Fruit fly (Drosophila melanogaster) whole organism, pupa: ENCODE data around the gene CG13113.
A peak's percentile ranks its signal among the peaks of the same experiment; 100 is the strongest.

Source experiments
- CG10348 ChIP-seq: fragments of 200-800 bp; sonication (Bioruptor generic); IDR thresholded peaks from 2 replicates; pipeline ENCODE4 v1.3.6; 2022; ENCODE audit warnings: missing biosample characterization, missing genetic modification characterization
- CG12605 ChIP-seq: fragments of 200-800 bp; sonication (Bioruptor generic); IDR thresholded peaks from 2 replicates; pipeline ENCODE4 v1.3.6; 2022; ENCODE audit warnings: missing biosample characterization, missing genetic modification characterization
- CG13204 ChIP-seq: fragments of 200-800 bp; sonication (Bioruptor generic); optimal IDR thresholded peaks from 2 replicates; lab custom pipeline; 2018; ENCODE audit warnings: missing biosample characterization, mild to moderate bottlenecking, missing genetic modification characterization, moderate library complexity
- CG14655 ChIP-seq: fragments of 200-800 bp; sonication (Bioruptor generic); optimal IDR thresholded peaks from 3 replicates; lab custom pipeline; 2017; ENCODE audit warnings: mild to moderate bottlenecking, missing biosample characterization, missing genetic modification reagents, missing genetic modification characterization
- CG15710 ChIP-seq: fragments of 200-800 bp; sonication (Bioruptor generic); optimal IDR thresholded peaks from 2 replicates; lab custom pipeline; 2018; ENCODE audit warnings: missing biosample characterization, mild to moderate bottlenecking, missing genetic modification characterization, moderate library complexity
- CG17806 ChIP-seq: fragments of 200-800 bp; sonication (Bioruptor generic); optimal IDR thresholded peaks from 2 replicates; lab custom pipeline; 2018; ENCODE audit warnings: missing biosample characterization, mild to moderate bottlenecking, missing genetic modification characterization, moderate library complexity
- CG32121 ChIP-seq: fragments of 200-800 bp; sonication (Bioruptor generic); IDR thresholded peaks from 2 replicates; pipeline ENCODE4 v1.3.6; 2022; ENCODE audit warnings: missing biosample characterization, missing genetic modification characterization
- CG34367 ChIP-seq: fragments of 200-800 bp; sonication (Bioruptor generic); optimal IDR thresholded peaks from 2 replicates; lab custom pipeline; 2018; ENCODE audit warnings: missing biosample characterization, mild to moderate bottlenecking, missing genetic modification characterization
- CG4496 ChIP-seq: fragments of 200-800 bp; sonication (Bioruptor generic); IDR thresholded peaks from 3 replicates; pipeline ENCODE4 v1.3.6; 2022; ENCODE audit warnings: missing biosample characterization, missing genetic modification characterization
- CG8159 ChIP-seq: fragments of 200-800 bp; sonication (Bioruptor generic); optimal IDR thresholded peaks from 3 replicates; lab custom pipeline; 2018; ENCODE audit warnings: missing biosample characterization, mild to moderate bottlenecking, missing genetic modification characterization, moderate library complexity
- CG8301 ChIP-seq: fragments of 200-800 bp; sonication (Bioruptor generic); optimal IDR thresholded peaks from 2 replicates; lab custom pipeline; 2018; ENCODE audit warnings: missing biosample characterization, mild to moderate bottlenecking, missing genetic modification characterization
- CG9948 ChIP-seq: fragments of 200-800 bp; sonication (Bioruptor generic); optimal IDR thresholded peaks from 2 replicates; lab custom pipeline; 2018; ENCODE audit warnings: missing biosample characterization, mild to moderate bottlenecking, missing genetic modification characterization, moderate library complexity
- D1 ChIP-seq: fragments of 200-800 bp; sonication (Bioruptor generic); optimal IDR thresholded peaks from 2 replicates; lab custom pipeline; 2018; ENCODE audit warnings: missing biosample characterization, mild to moderate bottlenecking, missing genetic modification characterization, moderate library complexity
- EcR ChIP-seq: fragments of 200-800 bp; sonication (Bioruptor generic); optimal IDR thresholded peaks from 3 replicates; lab custom pipeline; 2019; ENCODE audit warnings: missing biosample characterization, missing genetic modification characterization, mild to moderate bottlenecking, moderate library complexity, missing genetic modification reagents
- Ets98B ChIP-seq: fragments of 200-800 bp; sonication (Bioruptor generic); IDR thresholded peaks from 2 replicates; pipeline ENCODE4 v1.3.6; 2022; ENCODE audit warnings: missing biosample characterization, missing genetic modification characterization
- Pif1A ChIP-seq: fragments of 200-800 bp; sonication (Bioruptor generic); optimal IDR thresholded peaks from 3 replicates; lab custom pipeline; 2016; ENCODE audit warnings: missing biosample characterization, missing genetic modification characterization
- Pif1B ChIP-seq: fragments of 200-800 bp; sonication (Bioruptor generic); optimal IDR thresholded peaks from 3 replicates; lab custom pipeline; 2016; ENCODE audit warnings: missing biosample characterization, missing genetic modification characterization
- Snoo ChIP-seq: fragments of 200-800 bp; sonication (Bioruptor generic); optimal IDR thresholded peaks from 3 replicates; lab custom pipeline; 2017; ENCODE audit warnings: missing biosample characterization, mild to moderate bottlenecking, missing genetic modification characterization, inconsistent platforms
- fd96Ca ChIP-seq: fragments of 200-800 bp; sonication (Bioruptor generic); IDR thresholded peaks from 3 replicates; pipeline ENCODE4 v1.3.6; 2022; ENCODE audit warnings: missing biosample characterization, missing genetic modification characterization
- gl ChIP-seq: fragments of 200-800 bp; sonication (Bioruptor generic); optimal IDR thresholded peaks from 2 replicates; lab custom pipeline; 2018; ENCODE audit warnings: missing biosample characterization, mild to moderate bottlenecking, missing genetic modification characterization
- rn ChIP-seq: fragments of 200-800 bp; sonication (Bioruptor generic); IDR thresholded peaks from 2 replicates; pipeline ENCODE4 v1.3.6; 2022; ENCODE audit warnings: missing biosample characterization, missing genetic modification characterization

CG13113 gene

DNA sequence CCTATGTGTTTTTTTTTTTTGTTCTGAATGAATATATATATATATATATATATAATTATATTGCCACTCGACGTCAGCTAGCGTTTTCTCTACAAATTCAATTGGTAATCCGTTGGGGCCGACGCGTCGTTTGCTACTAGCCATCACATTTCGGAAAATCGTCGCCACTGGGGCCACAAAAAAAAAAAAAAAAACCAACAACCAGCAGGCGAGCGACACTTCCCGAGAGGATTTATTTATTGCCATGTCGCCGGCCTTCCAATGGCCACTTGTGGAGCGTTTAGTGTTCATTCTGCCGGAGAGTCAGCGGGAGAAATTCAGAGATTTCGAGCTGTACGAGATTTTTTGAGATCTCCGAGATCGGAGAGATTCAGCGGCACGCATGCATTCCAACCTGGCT, 6.9 kb downstream of the CG13113 start:
- TF ChIP-seq CG34367: no peak
- no peak for TF ChIP-seq rn (GFP tag; lab: Robert Waterston, UW)
- TF ChIP-seq CG32121 (GFP tag; lab: Robert Waterston, UW): peak; percentile 64
- no peak for TF ChIP-seq CG10348
- no peak for TF ChIP-seq fd96Ca (GFP tag; lab: Robert Waterston, UW)
- peak; percentile 86 for TF ChIP-seq Ets98B (GFP tag; lab: Robert Waterston, UW)
- no peak for TF ChIP-seq gl
- no peak for TF ChIP-seq Pif1A (GFP tag; lab: Kevin White, UChicago)

DNA sequence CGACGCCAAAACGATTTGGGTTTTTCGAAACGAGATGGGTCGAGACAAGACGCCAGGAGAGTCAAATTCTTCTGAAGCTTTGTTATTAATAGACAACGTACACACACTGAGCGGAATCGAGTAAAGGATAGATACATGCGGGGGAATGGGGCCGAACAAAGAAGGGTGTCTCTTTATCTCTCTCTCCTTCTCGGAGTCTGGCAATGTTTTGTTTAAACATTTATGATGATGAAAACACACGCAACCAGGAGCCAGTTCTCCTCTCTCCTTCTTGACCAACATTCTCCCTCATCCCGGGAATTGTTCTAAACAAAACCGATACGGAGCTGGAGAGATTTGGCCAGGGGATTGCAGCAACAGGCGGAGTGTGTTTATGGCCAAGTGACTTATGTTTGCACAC, 13.9 kb downstream of the CG13113 start:
- TF ChIP-seq CG8159 (tag; lab: Kevin White, UChicago) (no peak), rn (GFP tag; lab: Robert Waterston, UW) (no peak), Snoo (no peak), CG14655 (GFP tag; lab: Kevin White, UChicago) (no peak), CG32121 (GFP tag; lab: Robert Waterston, UW) (no peak), fd96Ca (GFP tag; lab: Robert Waterston, UW) (no peak), D1 (tag; lab: Kevin White, UChicago) (no peak), CG9948 (tag; lab: Kevin White, UChicago) (no peak), CG8301 (tag; lab: Kevin White, UChicago) (no peak)
- TF ChIP-seq, all 21 proteins: peak for 0

DNA sequence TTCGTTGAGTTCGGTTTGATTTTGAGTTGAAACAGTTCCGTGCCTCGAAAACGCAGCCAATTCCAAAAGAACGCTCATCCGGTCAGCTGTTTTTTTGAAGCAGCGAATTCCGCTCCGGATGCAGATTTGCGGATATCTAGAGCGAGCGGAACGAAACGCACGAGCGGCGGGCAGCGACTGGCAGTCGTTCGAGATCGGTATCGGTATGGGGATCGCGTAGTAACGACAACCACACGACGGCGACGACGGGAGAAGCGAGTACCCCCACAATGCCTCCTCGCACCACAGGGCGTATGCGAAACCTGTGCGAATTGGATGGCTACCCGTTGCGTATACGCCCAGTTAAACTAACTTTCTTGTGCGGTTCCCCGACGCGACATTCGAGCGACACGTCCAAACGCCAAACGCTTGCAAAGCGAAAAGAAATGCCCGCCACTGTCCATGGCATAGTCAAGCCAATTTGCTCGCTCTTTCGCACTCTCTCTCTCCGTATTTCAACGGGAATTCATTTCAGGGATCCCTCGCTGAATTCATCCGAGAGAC, 16.1 kb downstream of the CG13113 start:
- TF ChIP-seq Ets98B (GFP tag; lab: Robert Waterston, UW) (peak; percentile 59; the same call in 1 of the 2 replicates), fd96Ca (GFP tag; lab: Robert Waterston, UW) (peak; percentile 63; the same call in 1 of the 3 replicates), CG32121 (GFP tag; lab: Robert Waterston, UW) (peak; percentile 77), CG14655 (GFP tag; lab: Kevin White, UChicago) (no peak), CG15710 (tag; lab: Kevin White, UChicago) (no peak), CG9948 (tag; lab: Kevin White, UChicago) (no peak), CG17806 (tag; lab: Kevin White, UChicago) (no peak), rn (GFP tag; lab: Robert Waterston, UW) (no peak), gl (no peak), CG4496 (GFP tag; lab: Robert Waterston, UW) (peak; percentile 46; the same call in 2 of the 3 replicates), CG34367 (no peak)

DNA sequence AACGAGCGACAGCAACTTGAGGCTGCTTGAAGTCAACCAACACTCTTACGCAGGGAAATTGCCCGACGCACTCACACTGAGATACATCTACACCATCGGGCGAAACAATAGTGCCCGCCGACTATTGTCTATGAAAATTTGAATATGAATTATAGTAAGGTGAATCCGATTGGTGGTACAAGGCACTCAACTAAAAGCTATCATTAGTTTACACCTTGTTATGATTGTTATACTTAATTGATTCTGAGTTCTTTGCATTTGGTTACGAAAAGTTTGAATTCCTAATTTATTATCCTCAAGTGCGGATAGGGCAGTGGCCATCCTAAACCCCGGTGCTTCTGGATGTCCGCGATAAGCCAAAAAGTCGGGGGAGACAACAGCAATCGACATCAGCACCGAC, 18.7 kb downstream of the CG13113 start:
- TF ChIP-seq CG14655 (GFP tag; lab: Kevin White, UChicago) (no peak), CG8159 (tag; lab: Kevin White, UChicago) (peak; percentile 8), CG9948 (tag; lab: Kevin White, UChicago) (no peak), CG4496 (GFP tag; lab: Robert Waterston, UW) (no peak), CG13204 (GFP tag; lab: Kevin White, UChicago) (no peak), Pif1B (GFP tag; lab: Kevin White, UChicago) (no peak), CG17806 (tag; lab: Kevin White, UChicago) (no peak), Ets98B (GFP tag; lab: Robert Waterston, UW) (no peak)

DNA sequence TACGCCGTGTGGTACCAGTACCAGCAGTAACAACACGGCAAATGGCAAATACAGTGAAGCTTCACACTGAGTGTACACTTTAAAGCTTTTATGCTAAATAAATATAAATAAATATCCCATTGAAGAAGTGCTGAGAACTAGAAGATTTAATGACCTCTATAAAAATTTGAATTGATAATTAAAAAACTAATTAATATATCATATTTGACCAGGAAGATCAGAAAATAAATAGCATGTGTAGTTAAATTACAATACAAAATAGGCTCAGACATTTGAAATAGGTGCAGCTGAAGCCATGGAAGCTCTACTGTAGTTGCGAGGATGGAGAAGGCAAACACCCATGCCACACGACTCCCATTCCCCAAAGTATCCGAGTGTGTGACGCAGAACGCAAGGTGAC, 20.6 kb downstream of the CG13113 start:
- no peak for TF ChIP-seq rn (GFP tag; lab: Robert Waterston, UW)
- no peak for TF ChIP-seq Snoo
- TF ChIP-seq CG8159 (tag; lab: Kevin White, UChicago): peak; percentile 41
- no peak for TF ChIP-seq EcR (GFP tag; lab: Kevin White, UChicago)
- peak; percentile 44 for TF ChIP-seq CG15710 (tag; lab: Kevin White, UChicago)
- TF ChIP-seq CG34367: no peak
- peak; percentile 30; the same call in 1 of the 2 replicates for TF ChIP-seq CG10348
- peak; percentile 85 for TF ChIP-seq CG14655 (GFP tag; lab: Kevin White, UChicago)
- peak; percentile 48 for TF ChIP-seq CG9948 (tag; lab: Kevin White, UChicago)
- TF ChIP-seq CG17806 (tag; lab: Kevin White, UChicago): no peak
- peak; percentile 60; the same call in 2 of the 3 replicates for TF ChIP-seq CG4496 (GFP tag; lab: Robert Waterston, UW)
- TF ChIP-seq CG13204 (GFP tag; lab: Kevin White, UChicago): no peak
- peak; percentile 53; the same call in 1 of the 3 replicates for TF ChIP-seq fd96Ca (GFP tag; lab: Robert Waterston, UW)
- TF ChIP-seq CG12605 (GFP tag; lab: Robert Waterston, UW): no peak
- peak; percentile 40 for TF ChIP-seq Pif1A (GFP tag; lab: Kevin White, UChicago)
- peak; percentile 55 for TF ChIP-seq Ets98B (GFP tag; lab: Robert Waterston, UW)
- TF ChIP-seq Pif1B (GFP tag; lab: Kevin White, UChicago): no peak
- TF ChIP-seq gl: no peak
- peak; percentile 76 for TF ChIP-seq CG8301 (tag; lab: Kevin White, UChicago)
- no peak for TF ChIP-seq D1 (tag; lab: Kevin White, UChicago)
- TF ChIP-seq CG32121 (GFP tag; lab: Robert Waterston, UW): peak; percentile 70

DNA sequence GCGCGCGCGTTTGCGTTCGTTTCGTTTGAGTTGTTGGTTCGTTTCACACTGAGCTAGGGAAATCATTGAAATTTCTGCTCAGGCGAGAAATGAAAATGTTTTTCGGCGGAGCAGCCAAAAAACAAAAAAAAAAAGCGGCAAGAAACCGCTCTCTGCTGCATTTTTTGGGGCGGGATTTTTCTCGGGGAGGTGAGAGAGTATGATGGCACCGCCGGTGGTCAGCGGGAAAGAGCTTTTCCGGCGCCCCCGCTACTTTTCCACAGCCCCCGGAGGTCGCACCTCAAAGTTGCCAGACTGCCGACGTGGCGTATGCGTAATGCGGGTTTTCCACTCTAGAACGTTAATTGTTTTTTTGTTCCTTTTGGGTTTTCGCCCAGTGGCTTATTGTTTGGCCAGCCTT, 21.4 kb downstream of the CG13113 start, which contains the start of gene CG46468:
TSS of gene CG46468 (minus strand) at position 52 of the 400 bp plus-strand sequence.
- no peak for TF ChIP-seq CG8159 (tag; lab: Kevin White, UChicago)
- peak; percentile 40; the same call in 1 of the 2 replicates for TF ChIP-seq Ets98B (GFP tag; lab: Robert Waterston, UW)
- no peak for TF ChIP-seq gl
- no peak for TF ChIP-seq Snoo
- TF ChIP-seq Pif1A (GFP tag; lab: Kevin White, UChicago): no peak
- TF ChIP-seq CG17806 (tag; lab: Kevin White, UChicago): no peak
- TF ChIP-seq CG4496 (GFP tag; lab: Robert Waterston, UW): no peak
- TF ChIP-seq fd96Ca (GFP tag; lab: Robert Waterston, UW): peak; percentile 17; the same call in 1 of the 3 replicates
- no peak for TF ChIP-seq CG10348
- peak; percentile 52 for TF ChIP-seq CG32121 (GFP tag; lab: Robert Waterston, UW)
- TF ChIP-seq CG8301 (tag; lab: Kevin White, UChicago): no peak
